Worm (Caenorhabditis elegans): Measurements from ENCODE around the gene T01E8.1.

The T01E8.1 gene

DNA sequence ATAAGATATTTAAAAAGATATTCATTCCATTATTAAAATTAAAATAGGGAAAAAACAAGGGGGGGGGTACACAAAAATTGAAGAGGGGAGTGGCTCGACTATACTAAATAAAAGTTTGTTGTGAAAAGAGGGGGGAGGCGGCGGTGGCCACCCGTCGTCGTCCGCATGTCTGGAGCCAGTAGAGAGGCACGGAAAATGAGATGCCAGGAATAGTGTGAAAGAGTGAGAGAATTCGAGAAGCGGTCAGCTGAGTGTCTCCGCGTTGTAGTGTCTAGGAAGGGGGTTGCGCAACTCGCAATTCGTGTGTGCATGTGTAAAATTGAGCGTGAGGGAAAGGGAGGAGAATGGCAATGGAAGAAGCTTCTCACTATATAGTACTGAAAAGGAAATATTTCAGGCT, 4.2 kb upstream of the T01E8.1 start:
- TF ChIP-seq lim-6 (tag; optimal IDR thresholded peaks at IDR 0.05) = no peak
- no peak for TF ChIP-seq Y22D7AL.16 (tag; optimal IDR thresholded peaks at IDR 0.05)
- TF ChIP-seq ets-4 (tag; optimal IDR thresholded peaks at IDR 0.05) = peak; percentile 31
- no peak for TF ChIP-seq hlh-6 (tag; optimal IDR thresholded peaks at IDR 0.05)
- no peak for TF ChIP-seq ceh-48 (tag; optimal IDR thresholded peaks at IDR 0.05)
- TF ChIP-seq T23F11.4 (GFP tag; optimal IDR thresholded peaks at IDR 0.05) = no peak
- no peak for TF ChIP-seq pqm-1 (tag; optimal IDR thresholded peaks at IDR 0.05)
- TF ChIP-seq rnt-1 (tag; optimal IDR thresholded peaks at IDR 0.05) = peak; percentile 14
- TF ChIP-seq elt-4 (tag; optimal IDR thresholded peaks at IDR 0.05) = no peak
- TF ChIP-seq pros-1 (tag; optimal IDR thresholded peaks at IDR 0.05) = no peak
- TF ChIP-seq hlh-15 (tag; optimal IDR thresholded peaks at IDR 0.05) = no peak
- no peak for TF ChIP-seq lin-11 (tag; optimal IDR thresholded peaks at IDR 0.05)
- no peak for TF ChIP-seq unc-3 (GFP tag; conservative IDR thresholded peaks at IDR 0.05)
- TF ChIP-seq unc-3 (tag; optimal IDR thresholded peaks at IDR 0.05) = no peak
- peak; percentile 69 for TF ChIP-seq tbx-2 (tag; optimal IDR thresholded peaks at IDR 0.05)
- TF ChIP-seq fkh-10 (GFP tag; optimal IDR thresholded peaks at IDR 0.05) = no peak
- TF ChIP-seq ceh-34 (tag; optimal IDR thresholded peaks at IDR 0.05) = peak; percentile 61
- no peak for TF ChIP-seq zip-5 (tag; optimal IDR thresholded peaks at IDR 0.05)
- no peak for TF ChIP-seq ahr-1 (tag; optimal IDR thresholded peaks at IDR 0.05)
- TF ChIP-seq unc-86 (tag; optimal IDR thresholded peaks at IDR 0.05) = no peak
- no peak for TF ChIP-seq ama-1 (optimal IDR thresholded peaks at IDR 0.05)
- peak; percentile 49 for TF ChIP-seq ceh-14 (tag; optimal IDR thresholded peaks at IDR 0.05)
- TF ChIP-seq ceh-9 (tag; optimal IDR thresholded peaks at IDR 0.05) = no peak
- no peak for TF ChIP-seq pax-1 (tag; optimal IDR thresholded peaks at IDR 0.05)
- TF ChIP-seq nhr-11 (tag; optimal IDR thresholded peaks at IDR 0.05) = no peak
- TF ChIP-seq ceh-2 (tag; optimal IDR thresholded peaks at IDR 0.05) = peak; percentile 9
- no peak for TF ChIP-seq pag-3 (tag; optimal IDR thresholded peaks at IDR 0.05; ENCODE audit: borderline replicate concordance)
- TF ChIP-seq F13H6.1 (tag; optimal IDR thresholded peaks at IDR 0.05) = no peak
- peak; percentile 23 for TF ChIP-seq syd-9 (tag; optimal IDR thresholded peaks at IDR 0.05)
- TF ChIP-seq ceh-19 (GFP tag; optimal IDR thresholded peaks at IDR 0.05) = peak; percentile 70
- TF ChIP-seq dve-1 (tag; optimal IDR thresholded peaks at IDR 0.05) = no peak
- TF ChIP-seq unc-55 (GFP tag; optimal IDR thresholded peaks at IDR 0.05) = peak; percentile 52
- TF ChIP-seq ref-2 (tag; optimal IDR thresholded peaks at IDR 0.05) = peak; percentile 64
- no peak for TF ChIP-seq ztf-16 (tag; optimal IDR thresholded peaks at IDR 0.05)
- no peak for TF ChIP-seq che-1 (tag; optimal IDR thresholded peaks at IDR 0.05)
- TF ChIP-seq K02D7.2 (tag; optimal IDR thresholded peaks at IDR 0.05) = no peak
- TF ChIP-seq K09A11.1 (tag; optimal IDR thresholded peaks at IDR 0.05; ENCODE audit: insufficient read depth) = no peak
- TF ChIP-seq sox-2 (GFP tag; IDR thresholded peaks at IDR 0.05) = no peak
- TF ChIP-seq hlh-30 (tag; optimal IDR thresholded peaks at IDR 0.05; ENCODE audit: insufficient read depth) = peak; percentile 81
- TF ChIP-seq fax-1 (tag; optimal IDR thresholded peaks at IDR 0.05) = no peak
- no peak for TF ChIP-seq pha-2 (tag; optimal IDR thresholded peaks at IDR 0.05)
- TF ChIP-seq hlh-8 (tag; optimal IDR thresholded peaks at IDR 0.05) = peak; percentile 51
- no peak for TF ChIP-seq sox-4 (tag; optimal IDR thresholded peaks at IDR 0.05)
- TF ChIP-seq ceh-18 (tag; optimal IDR thresholded peaks at IDR 0.05) = peak; percentile 31
- TF ChIP-seq ceh-6 (GFP tag; optimal IDR thresholded peaks at IDR 0.05) = no peak
- no peak for TF ChIP-seq pha-4 (tag; optimal IDR thresholded peaks at IDR 0.05)
- TF ChIP-seq ceh-31 (tag; optimal IDR thresholded peaks at IDR 0.05) = peak; percentile 80
- TF ChIP-seq ceh-24 (tag; optimal IDR thresholded peaks at IDR 0.05) = no peak
- TF ChIP-seq pat-9 (tag; optimal IDR thresholded peaks at IDR 0.05) = no peak
- no peak for TF ChIP-seq gmeb-2 (tag; optimal IDR thresholded peaks at IDR 0.05)
- no peak for TF ChIP-seq dmd-4 (tag; optimal IDR thresholded peaks at IDR 0.05; ENCODE audit: borderline replicate concordance)
- peak; percentile 10 for TF ChIP-seq elt-2 (tag; optimal IDR thresholded peaks at IDR 0.05)
- TF ChIP-seq tbx-7 (tag; optimal IDR thresholded peaks at IDR 0.05) = no peak
- TF ChIP-seq nhr-232 (tag; optimal IDR thresholded peaks at IDR 0.05) = no peak
- TF ChIP-seq mec-3 (tag; optimal IDR thresholded peaks at IDR 0.05; ENCODE audit: borderline replicate concordance) = no peak

Measured in whole organism, late embryonic.